Fruit fly (Drosophila melanogaster): ENCODE data around the gene Ilp5.

Ilp5 gene

dm6 chr3L:9815705-9816104 is 8.0 kb downstream of the Ilp5 start:
- TF ChIP-seq CG3919 (GFP tag; optimal IDR thresholded peaks at IDR 0.05) (no peak), CG10669 (GFP tag; optimal IDR thresholded peaks at IDR 0.05) (no peak), dsx (GFP tag; optimal IDR thresholded peaks at IDR 0.05; ENCODE audit: poor library complexity, severe bottlenecking) (no peak), Hr39 (GFP tag; optimal IDR thresholded peaks at IDR 0.05) (no peak), CG6163 (GFP tag; IDR thresholded peaks at IDR 0.05) (0 out of 3 replicates have a peak, but pooled peaks have one; percentile 31), CG15336 (GFP tag; IDR thresholded peaks at IDR 0.05) (peak; percentile 21; the same call in 1 of the 2 replicates), CG4318 (GFP tag; optimal IDR thresholded peaks at IDR 0.05) (no peak), CG6854 (GFP tag; optimal IDR thresholded peaks at IDR 0.05) (no peak), pdm3 (GFP tag; optimal IDR thresholded peaks at IDR 0.05) (no peak), CG9139 (GFP tag; optimal IDR thresholded peaks at IDR 0.05) (no peak), achi (GFP tag; optimal IDR thresholded peaks at IDR 0.05) (no peak), CG6792 (GFP tag; optimal IDR thresholded peaks at IDR 0.05) (no peak), fkh (GFP tag; optimal IDR thresholded peaks at IDR 0.05) (no peak), CG10631 (GFP tag; optimal IDR thresholded peaks at IDR 0.05) (no peak), Sox15 (GFP tag; optimal IDR thresholded peaks at IDR 0.05) (no peak), CG8119 (GFP tag; IDR thresholded peaks at IDR 0.05) (peak; percentile 26; the same call in 1 of the 3 replicates), Ets21C (GFP tag; optimal IDR thresholded peaks at IDR 0.05) (no peak), Eip78C (GFP tag) (no peak), cyc (GFP tag; optimal IDR thresholded peaks at IDR 0.05) (no peak), eg (GFP tag; IDR thresholded peaks at IDR 0.05) (peak; percentile 51; the same call in 1 of the 3 replicates), CG16779 (tag; optimal IDR thresholded peaks at IDR 0.05) (no peak), Ets96B (tag; optimal IDR thresholded peaks at IDR 0.05) (no peak), CG34406 (GFP tag; optimal IDR thresholded peaks at IDR 0.05) (no peak)

DNA sequence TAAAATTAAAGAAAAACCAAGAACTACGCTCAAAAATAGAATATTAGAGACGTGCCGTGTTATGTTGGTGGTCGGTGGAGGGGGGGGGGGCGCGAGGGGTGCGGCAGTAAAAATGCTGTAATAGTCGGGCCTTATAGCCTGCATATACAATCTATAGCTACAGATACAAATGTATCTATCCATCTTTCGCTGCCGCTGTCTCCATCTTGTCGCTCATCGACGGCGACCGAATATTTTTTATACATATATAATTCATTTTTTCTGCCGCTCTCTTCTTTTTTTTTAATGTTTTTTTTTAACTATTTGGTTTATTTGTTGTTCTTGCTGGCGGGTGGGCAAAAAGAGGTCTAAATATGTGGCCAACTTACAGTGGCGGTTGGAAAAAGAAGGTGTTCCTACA is 9.1 kb downstream of the Ilp5 start:
- TF ChIP-seq Hr38 (GFP tag; optimal IDR thresholded peaks at IDR 0.05) (no peak), CG6276 (GFP tag; optimal IDR thresholded peaks at IDR 0.05) (peak; percentile 2), Smox (GFP tag; optimal IDR thresholded peaks at IDR 0.05) (no peak), OdsH (GFP tag; optimal IDR thresholded peaks at IDR 0.05) (no peak), Lpt (GFP tag; optimal IDR thresholded peaks at IDR 0.05) (peak; percentile 17), CG34406 (GFP tag; optimal IDR thresholded peaks at IDR 0.05) (no peak), eg (GFP tag; IDR thresholded peaks at IDR 0.05) (peak; percentile 84), dac (GFP tag; optimal IDR thresholded peaks at IDR 0.05) (no peak), cyc (GFP tag; optimal IDR thresholded peaks at IDR 0.05) (no peak), CG15336 (GFP tag; IDR thresholded peaks at IDR 0.05) (peak; percentile 52; the same call in 1 of the 2 replicates), CG8632 (GFP tag; optimal IDR thresholded peaks at IDR 0.05) (no peak), CG11902 (GFP tag; optimal IDR thresholded peaks at IDR 0.05) (no peak), Ets96B (tag; optimal IDR thresholded peaks at IDR 0.05) (no peak), fd85E (GFP tag; optimal IDR thresholded peaks at IDR 0.05) (no peak), Hr4 (GFP tag; optimal IDR thresholded peaks at IDR 0.05) (no peak), spab (GFP tag; optimal IDR thresholded peaks at IDR 0.05) (no peak), ss (GFP tag; optimal IDR thresholded peaks at IDR 0.05) (no peak), CG8119 (GFP tag; IDR thresholded peaks at IDR 0.05) (peak; percentile 47), CG6163 (GFP tag; IDR thresholded peaks at IDR 0.05) (0 out of 3 replicates have a peak, but pooled peaks have one; percentile 26)

dm6 chr3L:9813345-9813897 is 10.3 kb downstream of the Ilp5 start, which contains the start of gene CG43897:
Gene CG43897 (plus strand): TSS chr3L:9813847.
- TF ChIP-seq Eip78C (GFP tag) (no peak), CG11294 (GFP tag; IDR thresholded peaks at IDR 0.05) (no peak), ss (GFP tag; optimal IDR thresholded peaks at IDR 0.05) (no peak), Met (GFP tag; optimal IDR thresholded peaks at IDR 0.05) (no peak), pdm3 (GFP tag; optimal IDR thresholded peaks at IDR 0.05) (no peak), CG10669 (GFP tag; optimal IDR thresholded peaks at IDR 0.05) (no peak), CG8319 (GFP tag; optimal IDR thresholded peaks at IDR 0.05) (no peak), topi (GFP tag; optimal IDR thresholded peaks at IDR 0.05) (no peak), CG34406 (GFP tag; optimal IDR thresholded peaks at IDR 0.05) (no peak), CG10631 (GFP tag; optimal IDR thresholded peaks at IDR 0.05) (no peak), CG8632 (GFP tag; optimal IDR thresholded peaks at IDR 0.05) (no peak), OdsH (GFP tag; optimal IDR thresholded peaks at IDR 0.05) (no peak), CG3919 (GFP tag; optimal IDR thresholded peaks at IDR 0.05) (no peak), fkh (GFP tag; optimal IDR thresholded peaks at IDR 0.05) (no peak)
